Worm (Caenorhabditis elegans): ENCODE data around the gene sra-10.

sra-10 gene

ce11 chrII:10935336-10935735 is 40.4 kb upstream of the sra-10 start (continued):
- TF ChIP-seq cebp-1 (GFP tag; IDR thresholded peaks at IDR 0.05) (no peak), cebp-1 (tag; optimal IDR thresholded peaks at IDR 0.05) (no peak), bed-2 (GFP tag; IDR thresholded peaks at IDR 0.05) (no peak), Y79H2A.3 (GFP tag; conservative IDR thresholded peaks at IDR 0.05) (peak; percentile 81), ceh-100 (GFP tag; IDR thresholded peaks at IDR 0.05) (no peak), sea-2 (GFP tag; IDR thresholded peaks at IDR 0.05) (no peak), dpl-1 (GFP tag; optimal IDR thresholded peaks at IDR 0.05) (peak; percentile 25), tlf-1 (GFP tag; optimal IDR thresholded peaks at IDR 0.05) (peak; percentile 63), snpc-1.1 (tag; optimal IDR thresholded peaks at IDR 0.05; ENCODE audit: insufficient read depth) (no peak), F49E8.2 (tag; optimal IDR thresholded peaks at IDR 0.05; ENCODE audit: insufficient read depth) (peak; percentile 90), F57C9.4 (tag; optimal IDR thresholded peaks at IDR 0.05) (no peak), hmg-1.2 (GFP tag; IDR thresholded peaks at IDR 0.05) (peak; percentile 32; the same call in 1 of the 2 replicates), ceh-40 (GFP tag; IDR thresholded peaks at IDR 0.05) (no peak), akir-1 (GFP tag; optimal IDR thresholded peaks at IDR 0.05) (no peak), ztf-22 (GFP tag; optimal IDR thresholded peaks at IDR 0.05) (no peak), F57A8.1 (GFP tag; optimal IDR thresholded peaks at IDR 0.05) (no peak), rpc-1 (optimal IDR thresholded peaks at IDR 0.05) (no peak), rpc-1 (tag; optimal IDR thresholded peaks at IDR 0.05) (no peak), D2030.7 (GFP tag; IDR thresholded peaks at IDR 0.05) (peak; percentile 90), Y53F4B.3 (GFP tag; IDR thresholded peaks at IDR 0.05) (no peak), him-1 (tag; optimal IDR thresholded peaks at IDR 0.05) (no peak), hsf-1 (GFP tag; IDR thresholded peaks at IDR 0.05) (peak; percentile 69), fkh-3 (tag; optimal IDR thresholded peaks at IDR 0.05) (no peak), madf-10 (tag; optimal IDR thresholded peaks at IDR 0.05) (no peak), mxl-1 (tag; optimal IDR thresholded peaks at IDR 0.05) (no peak), mcd-1 (GFP tag; IDR thresholded peaks at IDR 0.05) (peak; percentile 72), nhr-120 (GFP tag; IDR thresholded peaks at IDR 0.05) (no peak), atf-7 (tag; optimal IDR thresholded peaks at IDR 0.05) (no peak), tbx-9 (tag; optimal IDR thresholded peaks at IDR 0.05; ENCODE audit: borderline replicate concordance) (no peak), sptf-2 (GFP tag; optimal IDR thresholded peaks at IDR 0.05) (no peak), F55B11.4 (tag; optimal IDR thresholded peaks at IDR 0.05; ENCODE audit: borderline replicate concordance, insufficient read depth) (no peak), F37B4.10 (GFP tag; IDR thresholded peaks at IDR 0.05) (no peak), ama-1 (optimal IDR thresholded peaks at IDR 0.05) (no peak), ama-1 (GFP tag; optimal IDR thresholded peaks at IDR 0.05) (no peak), madf-3 (GFP tag; IDR thresholded peaks at IDR 0.05) (peak; percentile 82), Y95B8A.8 (GFP tag; IDR thresholded peaks at IDR 0.05) (peak; percentile 84), ZK185.1 (tag; optimal IDR thresholded peaks at IDR 0.05; ENCODE audit: poor library complexity, severe bottlenecking) (no peak), Y53G8AR.9 (GFP tag; conservative IDR thresholded peaks at IDR 0.05) (no peak), ceh-79 (tag; optimal IDR thresholded peaks at IDR 0.05) (no peak), nfyb-1 (GFP tag; IDR thresholded peaks at IDR 0.05) (peak; percentile 58; the same call in 1 of the 2 replicates), C06A6.2 (GFP tag; conservative IDR thresholded peaks at IDR 0.05) (no peak), F22D6.2 (tag; optimal IDR thresholded peaks at IDR 0.05) (no peak), ceh-58 (GFP tag; IDR thresholded peaks at IDR 0.05) (no peak), snpc-1.3 (tag; optimal IDR thresholded peaks at IDR 0.05; ENCODE audit: insufficient read depth) (no peak), die-1 (tag; optimal IDR thresholded peaks at IDR 0.05) (no peak), ceh-27 (GFP tag; optimal IDR thresholded peaks at IDR 0.05) (no peak), chd-7 (tag; optimal IDR thresholded peaks at IDR 0.05) (no peak), B0019.2 (GFP tag; conservative IDR thresholded peaks at IDR 0.05) (peak; percentile 57; the same call in 1 of the 2 replicates), tbp1 (GFP tag; optimal IDR thresholded peaks at IDR 0.05) (peak; percentile 41), ccch-3 (GFP tag; optimal IDR thresholded peaks at IDR 0.05) (no peak)

All from whole organism, young adult.